Worm (Caenorhabditis elegans) whole organism, mixed stage, embryonic: ENCODE results near the gene let-4.

ENCODE experiments used
- M03D4.4 ChIP-seq: sonication (generic microtip); optimal IDR thresholded peaks from 2 replicates; lab custom pipeline; 2017; ENCODE audit warnings: mild to moderate bottlenecking, missing genetic modification characterization, missing compliant biosample characterization
- bed-3 ChIP-seq: fragments of 200-800 bp; sonication (Bioruptor generic); optimal IDR thresholded peaks from 3 replicates; lab custom pipeline; 2018; ENCODE audit warnings: mild to moderate bottlenecking, missing genetic modification characterization, moderate library complexity, missing compliant biosample characterization
- blmp-1 ChIP-seq: fragments of 150-350 bp; optimal IDR thresholded peaks from 2 replicates; lab custom pipeline; 2014; ENCODE audit warnings: missing biosample characterization, missing genetic modification characterization
- ceh-43 ChIP-seq: fragments of 200-800 bp; sonication (Bioruptor generic); optimal IDR thresholded peaks from 2 replicates; lab custom pipeline; 2018; ENCODE audit warnings: mild to moderate bottlenecking, missing genetic modification characterization, moderate library complexity, missing compliant biosample characterization
- ces-1 ChIP-seq: fragments of 150-350 bp; optimal IDR thresholded peaks from 2 replicates; lab custom pipeline; 2014; ENCODE audit warnings: missing biosample characterization, missing genetic modification reagents, missing genetic modification characterization
- elt-3 ChIP-seq: fragments of 150-350 bp; optimal IDR thresholded peaks from 2 replicates; lab custom pipeline; 2014; ENCODE audit warnings: missing biosample characterization, missing genetic modification characterization
- hlh-1 ChIP-seq: fragments of 150-350 bp; optimal IDR thresholded peaks from 2 replicates; lab custom pipeline; 2014; ENCODE audit warnings: missing biosample characterization, missing genetic modification reagents, missing genetic modification characterization
- lin-13 ChIP-seq: fragments of 150-350 bp; optimal IDR thresholded peaks from 2 replicates; lab custom pipeline; 2014; ENCODE audit warnings: missing biosample characterization, missing genetic modification characterization
- lsy-2 ChIP-seq: fragments of 150-350 bp; optimal IDR thresholded peaks from 2 replicates; lab custom pipeline; 2014; ENCODE audit warnings: missing biosample characterization, missing genetic modification characterization
- mls-2 ChIP-seq: sonication (generic microtip); optimal IDR thresholded peaks from 2 replicates; lab custom pipeline; 2016; ENCODE audit warnings: mild to moderate bottlenecking, missing genetic modification characterization, moderate library complexity, missing compliant biosample characterization
- nhr-2 ChIP-seq: fragments of 150-350 bp; optimal IDR thresholded peaks from 2 replicates; lab custom pipeline; 2014; ENCODE audit warnings: missing biosample characterization, missing genetic modification characterization
- nhr-28 ChIP-seq: fragments of 150-350 bp; optimal IDR thresholded peaks from 2 replicates; lab custom pipeline; 2014; ENCODE audit warnings: missing biosample characterization, missing genetic modification characterization
- pha-4 ChIP-seq: fragments of 150-350 bp; optimal IDR thresholded peaks from 2 replicates; lab custom pipeline; 2018; ENCODE audit warnings: missing biosample characterization, missing genetic modification reagents, missing genetic modification characterization
- sptf-1 ChIP-seq: sonication (generic microtip); optimal IDR thresholded peaks from 2 replicates; lab custom pipeline; 2017; ENCODE audit warnings: mild to moderate bottlenecking, missing genetic modification characterization, moderate library complexity, missing compliant biosample characterization
- unc-120 ChIP-seq: sonication (generic microtip); optimal IDR thresholded peaks from 2 replicates; lab custom pipeline; 2017; ENCODE audit warnings: missing genetic modification characterization, missing compliant biosample characterization; ENCODE audit not compliant: poor library complexity, severe bottlenecking
- unc-62 ChIP-seq: fragments of 150-350 bp; optimal IDR thresholded peaks from 2 replicates; lab custom pipeline; 2014; ENCODE audit warnings: missing biosample characterization, missing genetic modification reagents, missing genetic modification characterization
- zip-8 ChIP-seq: fragments of 150-350 bp; optimal IDR thresholded peaks from 2 replicates; lab custom pipeline; 2014; ENCODE audit warnings: missing biosample characterization, missing genetic modification characterization
- ztf-11 ChIP-seq: fragments of 150-350 bp; optimal IDR thresholded peaks from 2 replicates; lab custom pipeline; 2014; ENCODE audit warnings: missing biosample characterization, missing genetic modification characterization

Gene let-4

ce11 chrX:14611074-14611473 lies 33.3 kb downstream of the let-4 start, which contains the start of gene rbc-1:
Gene rbc-1, plus strand, starts transcription at chrX:14611374.
- no peak for TF ChIP-seq elt-3 (tag; lab: Kevin White, UChicago)
- no peak for TF ChIP-seq unc-120 (tag; lab: Kevin White, UChicago)
- no peak for TF ChIP-seq blmp-1 (tag; lab: Kevin White, UChicago)
- TF ChIP-seq nhr-2 (tag; lab: Kevin White, UChicago) = no peak
- TF ChIP-seq unc-62 (GFP tag; lab: Kevin White, UChicago) = no peak
- no peak for TF ChIP-seq ztf-11
- no peak for TF ChIP-seq lin-13 (tag; lab: Kevin White, UChicago)
- no peak for TF ChIP-seq sptf-1 (tag; lab: Kevin White, UChicago)
- TF ChIP-seq pha-4 (tag; lab: Kevin White, UChicago) = no peak
- no peak for TF ChIP-seq mls-2
- no peak for TF ChIP-seq hlh-1 (tag; lab: Kevin White, UChicago)
- TF ChIP-seq lsy-2 = no peak

DNA sequence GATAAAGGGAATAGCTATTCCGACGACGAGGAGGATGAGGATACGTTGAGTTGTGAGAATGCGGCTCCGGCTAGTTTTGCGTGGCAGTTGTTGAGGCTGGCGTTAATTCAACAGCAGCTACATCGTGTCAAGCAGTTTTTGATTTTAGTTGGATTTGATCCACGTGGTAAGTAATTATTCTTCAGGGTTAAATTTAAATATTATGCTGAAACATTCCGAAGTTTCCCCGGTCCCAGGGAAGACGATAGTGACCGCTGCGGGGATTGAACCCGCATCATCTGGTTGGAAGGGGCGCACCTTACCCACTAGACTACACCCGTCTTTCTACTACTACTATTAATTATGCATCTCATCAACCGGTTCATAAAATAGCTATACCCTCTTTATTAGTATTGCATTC lies 43.5 kb downstream of the let-4 start:
- TF ChIP-seq nhr-2 (tag; lab: Kevin White, UChicago) (no peak), bed-3 (GFP tag; lab: Kevin White, UChicago) (no peak), blmp-1 (tag; lab: Kevin White, UChicago) (no peak), lsy-2 (no peak), M03D4.4 (tag; lab: Kevin White, UChicago) (no peak), ztf-11 (no peak), ces-1 (GFP tag; lab: Kevin White, UChicago) (no peak), nhr-28 (tag; lab: Kevin White, UChicago) (no peak)

DNA sequence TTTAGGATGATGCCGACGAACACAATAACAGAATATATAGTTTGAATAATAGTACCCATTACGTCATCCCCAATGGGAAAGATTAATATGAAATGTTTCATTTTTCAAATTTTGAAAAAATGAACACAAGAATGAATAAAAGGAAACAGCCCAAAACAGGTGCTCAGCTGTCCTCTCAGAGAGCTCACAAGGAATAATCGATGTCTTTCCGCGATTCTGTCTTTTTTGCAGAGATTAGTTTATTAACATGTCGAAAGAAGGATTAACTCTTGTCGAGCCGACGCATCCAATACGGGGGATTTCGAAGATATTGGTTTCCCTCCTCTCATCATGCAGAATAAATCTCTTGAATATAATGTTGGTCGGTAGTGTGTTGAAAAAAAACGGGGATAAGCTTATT lies 51.1 kb downstream of the let-4 start, which contains the start of gene F54E4.2:
TSS of gene F54E4.2 (minus strand) at position 101 of the 400 bp plus-strand sequence.
- TF ChIP-seq zip-8 (tag; lab: Kevin White, UChicago) = peak; percentile 34
- TF ChIP-seq ceh-43 (GFP tag; lab: Kevin White, UChicago) = no peak
- TF ChIP-seq lsy-2 = no peak
